Worm (Caenorhabditis elegans) whole organism, mixed stage, embryonic: ENCODE data around the gene ubxn-6.

Source experiments
- M03D4.4 ChIP-seq: sonication (generic microtip); optimal IDR thresholded peaks from 2 replicates; lab custom pipeline; 2017; ENCODE audit warnings: mild to moderate bottlenecking, missing genetic modification characterization, missing compliant biosample characterization
- bed-3 ChIP-seq: fragments of 200-800 bp; sonication (Bioruptor generic); optimal IDR thresholded peaks from 3 replicates; lab custom pipeline; 2018; ENCODE audit warnings: mild to moderate bottlenecking, missing genetic modification characterization, moderate library complexity, missing compliant biosample characterization
- blmp-1 ChIP-seq: fragments of 150-350 bp; optimal IDR thresholded peaks from 2 replicates; lab custom pipeline; 2014; ENCODE audit warnings: missing biosample characterization, missing genetic modification characterization
- ceh-39 ChIP-seq: fragments of 150-350 bp; optimal IDR thresholded peaks from 2 replicates; lab custom pipeline; 2014; ENCODE audit warnings: missing biosample characterization, missing genetic modification characterization
- ceh-43 ChIP-seq: fragments of 200-800 bp; sonication (Bioruptor generic); optimal IDR thresholded peaks from 2 replicates; lab custom pipeline; 2018; ENCODE audit warnings: mild to moderate bottlenecking, missing genetic modification characterization, moderate library complexity, missing compliant biosample characterization
- ceh-83 ChIP-seq: fragments of 200-800 bp; sonication (Bioruptor generic); optimal IDR thresholded peaks from 2 replicates; lab custom pipeline; 2018; ENCODE audit warnings: mild to moderate bottlenecking, missing genetic modification characterization, missing compliant biosample characterization
- ces-1 ChIP-seq: fragments of 150-350 bp; optimal IDR thresholded peaks from 2 replicates; lab custom pipeline; 2014; ENCODE audit warnings: missing biosample characterization, missing genetic modification reagents, missing genetic modification characterization
- cnd-1 ChIP-seq: fragments of 200-800 bp; sonication (Bioruptor generic); optimal IDR thresholded peaks from 2 replicates; lab custom pipeline; 2018; ENCODE audit warnings: mild to moderate bottlenecking, missing genetic modification characterization, missing compliant biosample characterization
- drap-1 ChIP-seq: fragments of 200-800 bp; sonication (Bioruptor generic); optimal IDR thresholded peaks from 3 replicates; lab custom pipeline; 2018; ENCODE audit warnings: mild to moderate bottlenecking, missing genetic modification characterization, missing compliant biosample characterization
- elt-3 ChIP-seq: fragments of 150-350 bp; optimal IDR thresholded peaks from 2 replicates; lab custom pipeline; 2014; ENCODE audit warnings: missing biosample characterization, missing genetic modification characterization
- flh-1 ChIP-seq: fragments of 200-800 bp; sonication (Bioruptor generic); optimal IDR thresholded peaks from 2 replicates; lab custom pipeline; 2018; ENCODE audit warnings: mild to moderate bottlenecking, missing genetic modification characterization, moderate library complexity, missing compliant biosample characterization
- ham-2 ChIP-seq: fragments of 200-800 bp; sonication (Bioruptor generic); optimal IDR thresholded peaks from 2 replicates; lab custom pipeline; 2018; ENCODE audit warnings: mild to moderate bottlenecking, missing genetic modification characterization, missing compliant biosample characterization
- hlh-1 ChIP-seq: fragments of 150-350 bp; optimal IDR thresholded peaks from 2 replicates; lab custom pipeline; 2014; ENCODE audit warnings: missing biosample characterization, missing genetic modification reagents, missing genetic modification characterization
- lin-13 ChIP-seq: fragments of 150-350 bp; optimal IDR thresholded peaks from 2 replicates; lab custom pipeline; 2014; ENCODE audit warnings: missing biosample characterization, missing genetic modification characterization
- lin-32 ChIP-seq: fragments of 200-800 bp; sonication (Bioruptor generic); optimal IDR thresholded peaks from 2 replicates; lab custom pipeline; 2018; ENCODE audit warnings: mild to moderate bottlenecking, missing genetic modification characterization, missing compliant biosample characterization
- lsy-2 ChIP-seq: fragments of 150-350 bp; optimal IDR thresholded peaks from 2 replicates; lab custom pipeline; 2014; ENCODE audit warnings: missing biosample characterization, missing genetic modification characterization
- mab-5 ChIP-seq: fragments of 150-350 bp; optimal IDR thresholded peaks from 2 replicates; lab custom pipeline; 2014; ENCODE audit warnings: missing biosample characterization, missing genetic modification characterization
- mep-1 ChIP-seq: fragments of 150-350 bp; optimal IDR thresholded peaks from 2 replicates; lab custom pipeline; 2017; ENCODE audit warnings: missing biosample characterization, missing genetic modification reagents, missing genetic modification characterization, inconsistent platforms
- mls-2 ChIP-seq: sonication (generic microtip); optimal IDR thresholded peaks from 2 replicates; lab custom pipeline; 2016; ENCODE audit warnings: mild to moderate bottlenecking, missing genetic modification characterization, moderate library complexity, missing compliant biosample characterization
- nhr-12 ChIP-seq: fragments of 150-350 bp; optimal IDR thresholded peaks from 2 replicates; lab custom pipeline; 2014; ENCODE audit warnings: missing biosample characterization, missing genetic modification characterization
- nhr-2 ChIP-seq: fragments of 150-350 bp; optimal IDR thresholded peaks from 2 replicates; lab custom pipeline; 2014; ENCODE audit warnings: missing biosample characterization, missing genetic modification characterization
- nhr-237 ChIP-seq: fragments of 150-350 bp; optimal IDR thresholded peaks from 2 replicates; lab custom pipeline; 2014; ENCODE audit warnings: missing biosample characterization, missing genetic modification characterization
- nhr-28 ChIP-seq: fragments of 150-350 bp; optimal IDR thresholded peaks from 2 replicates; lab custom pipeline; 2014; ENCODE audit warnings: missing biosample characterization, missing genetic modification characterization
- nhr-76 ChIP-seq: sonication (generic microtip); optimal IDR thresholded peaks from 2 replicates; lab custom pipeline; 2017; ENCODE audit warnings: missing biosample characterization, missing genetic modification characterization
- pha-4 ChIP-seq: fragments of 150-350 bp; optimal IDR thresholded peaks from 2 replicates; lab custom pipeline; 2018; ENCODE audit warnings: missing biosample characterization, missing genetic modification reagents, missing genetic modification characterization
- sem-2 ChIP-seq: fragments of 200-800 bp; sonication (Bioruptor generic); optimal IDR thresholded peaks from 2 replicates; lab custom pipeline; 2018; ENCODE audit warnings: mild to moderate bottlenecking, missing genetic modification characterization, missing compliant biosample characterization
- snpc-4 ChIP-seq: fragments of 150-350 bp; optimal IDR thresholded peaks from 2 replicates; lab custom pipeline; 2014; ENCODE audit warnings: missing biosample characterization, missing genetic modification characterization
- sptf-1 ChIP-seq: sonication (generic microtip); optimal IDR thresholded peaks from 2 replicates; lab custom pipeline; 2017; ENCODE audit warnings: mild to moderate bottlenecking, missing genetic modification characterization, moderate library complexity, missing compliant biosample characterization
- tbx-8 ChIP-seq: fragments of 200-800 bp; sonication (Bioruptor generic); optimal IDR thresholded peaks from 2 replicates; lab custom pipeline; 2018; ENCODE audit warnings: mild to moderate bottlenecking, missing genetic modification characterization, moderate library complexity, missing compliant biosample characterization
- unc-120 ChIP-seq: sonication (generic microtip); optimal IDR thresholded peaks from 2 replicates; lab custom pipeline; 2017; ENCODE audit warnings: missing genetic modification characterization, missing compliant biosample characterization; ENCODE audit not compliant: poor library complexity, severe bottlenecking
- unc-39 ChIP-seq: fragments of 150-350 bp; optimal IDR thresholded peaks from 2 replicates; lab custom pipeline; 2014; ENCODE audit warnings: missing biosample characterization, missing genetic modification characterization
- unc-62 ChIP-seq: fragments of 150-350 bp; optimal IDR thresholded peaks from 2 replicates; lab custom pipeline; 2014; ENCODE audit warnings: missing biosample characterization, missing genetic modification reagents, missing genetic modification characterization
- zip-8 ChIP-seq: fragments of 150-350 bp; optimal IDR thresholded peaks from 2 replicates; lab custom pipeline; 2014; ENCODE audit warnings: missing biosample characterization, missing genetic modification characterization
- ztf-11 ChIP-seq: fragments of 150-350 bp; optimal IDR thresholded peaks from 2 replicates; lab custom pipeline; 2014; ENCODE audit warnings: missing biosample characterization, missing genetic modification characterization

The ubxn-6 gene

ce11 chrIV:4807219-4807618 is 2.1 kb downstream of the ubxn-6 start, which contains the start of gene H06H21.11:
H06H21.11 (minus strand) TSS chrIV:4807319.
- no peak for TF ChIP-seq bed-3 (GFP tag; lab: Kevin White, UChicago)

- TF ChIP-seq bed-3 (GFP tag; lab: Kevin White, UChicago): no peak
- TF ChIP-seq blmp-1 (tag; lab: Kevin White, UChicago): no peak
- TF ChIP-seq M03D4.4: no peak
- no peak for TF ChIP-seq mab-5 (tag; lab: Kevin White, UChicago)
- TF ChIP-seq flh-1 (GFP tag; lab: Kevin White, UChicago): no peak
- no peak for TF ChIP-seq tbx-8
- TF ChIP-seq elt-3 (tag; lab: Kevin White, UChicago): no peak
- TF ChIP-seq mep-1 (tag; lab: Kevin White, UChicago): no peak
- TF ChIP-seq ham-2 (GFP tag; lab: Kevin White, UChicago): no peak
- no peak for TF ChIP-seq mls-2 (tag; lab: Kevin White, UChicago)
- no peak for TF ChIP-seq nhr-76 (tag; lab: Kevin White, UChicago)
- no peak for TF ChIP-seq nhr-2
- no peak for TF ChIP-seq ztf-11 (tag; lab: Kevin White, UChicago)
- TF ChIP-seq lin-32 (GFP tag; lab: Kevin White, UChicago): no peak
- TF ChIP-seq unc-120 (tag; lab: Kevin White, UChicago): no peak
- TF ChIP-seq pha-4 (tag; lab: Kevin White, UChicago): no peak
- no peak for TF ChIP-seq lin-13 (tag; lab: Kevin White, UChicago)
- TF ChIP-seq, all 35 proteins: peak for 0
Observed at ce11 chrIV:4806486-4806885, 2.8 kb downstream of the ubxn-6 start, which contains the start of gene dpf-5. dpf-5 (minus strand) TSS chrIV:4806586.

ce11 chrIV:4802494-4802893 is 6.8 kb downstream of the ubxn-6 start, which contains the start of gene dpf-7:
dpf-7 (minus strand) TSS chrIV:4802594.
- TF ChIP-seq snpc-4 (no peak), elt-3 (tag; lab: Kevin White, UChicago) (no peak), nhr-237 (no peak), bed-3 (GFP tag; lab: Kevin White, UChicago) (no peak), sptf-1 (tag; lab: Kevin White, UChicago) (no peak), ces-1 (GFP tag; lab: Kevin White, UChicago) (no peak), ceh-39 (tag; lab: Kevin White, UChicago) (no peak), mep-1 (tag; lab: Kevin White, UChicago) (no peak), cnd-1 (no peak), mab-5 (tag; lab: Kevin White, UChicago) (no peak), ham-2 (GFP tag; lab: Kevin White, UChicago) (no peak), unc-39 (tag; lab: Kevin White, UChicago) (no peak), M03D4.4 (no peak), nhr-76 (tag; lab: Kevin White, UChicago) (no peak), unc-62 (GFP tag; lab: Kevin White, UChicago) (no peak), lin-32 (GFP tag; lab: Kevin White, UChicago) (no peak), drap-1 (no peak), ztf-11 (tag; lab: Kevin White, UChicago) (no peak), hlh-1 (no peak), sem-2 (GFP tag; lab: Kevin White, UChicago) (no peak)

- peak; percentile 89 for TF ChIP-seq ceh-39 (tag; lab: Kevin White, UChicago)
- TF ChIP-seq unc-120 (tag; lab: Kevin White, UChicago): no peak
- peak; percentile 31 for TF ChIP-seq lsy-2 (tag; lab: Kevin White, UChicago)
- peak; percentile 14 for TF ChIP-seq ceh-83 (GFP tag; lab: Kevin White, UChicago)
- TF ChIP-seq mep-1 (tag; lab: Kevin White, UChicago): peak; percentile 0
- TF ChIP-seq hlh-1: no peak
- peak; percentile 63 for TF ChIP-seq ces-1 (GFP tag; lab: Kevin White, UChicago)
- TF ChIP-seq nhr-237: peak; percentile 12
- no peak for TF ChIP-seq sptf-1 (tag; lab: Kevin White, UChicago)
Observed at ce11 chrIV:4799114-4799513, 10.2 kb downstream of the ubxn-6 start, which contains the start of gene eor-1. eor-1 (minus strand) TSS chrIV:4799178.

- TF ChIP-seq nhr-76 (tag; lab: Kevin White, UChicago) (no peak), ces-1 (GFP tag; lab: Kevin White, UChicago) (no peak), ztf-11 (tag; lab: Kevin White, UChicago) (no peak), zip-8 (tag; lab: Kevin White, UChicago) (no peak), nhr-12 (tag; lab: Kevin White, UChicago) (no peak), ceh-43 (no peak), unc-62 (GFP tag; lab: Kevin White, UChicago) (no peak), M03D4.4 (no peak), sptf-1 (tag; lab: Kevin White, UChicago) (no peak), mab-5 (tag; lab: Kevin White, UChicago) (no peak), cnd-1 (no peak), nhr-237 (no peak), nhr-28 (tag; lab: Kevin White, UChicago) (no peak), sem-2 (GFP tag; lab: Kevin White, UChicago) (no peak), tbx-8 (no peak), mls-2 (tag; lab: Kevin White, UChicago) (no peak), nhr-2 (no peak), elt-3 (tag; lab: Kevin White, UChicago) (no peak), flh-1 (GFP tag; lab: Kevin White, UChicago) (no peak), unc-39 (tag; lab: Kevin White, UChicago) (no peak)
Observed at ce11 chrIV:4795111-4795510, 14.2 kb downstream of the ubxn-6 start.
